Fruit fly (Drosophila melanogaster) whole organism, embryonic: ENCODE results near the gene CG14903.

ENCODE experiments used
- Adf1 ChIP-seq: fragments of 200-800 bp; sonication (Bioruptor generic); IDR thresholded peaks from 2 replicates; pipeline ENCODE4 v1.3.6; 2022; ENCODE audit warnings: missing biosample characterization, missing genetic modification characterization
- Antp ChIP-seq: fragments of 200-800 bp; sonication (Bioruptor generic); optimal IDR thresholded peaks from 3 replicates; lab custom pipeline; 2016; ENCODE audit warnings: missing biosample characterization, missing genetic modification characterization
- Blimp-1 ChIP-seq: fragments of 200-800 bp; sonication (Bioruptor generic); optimal IDR thresholded peaks from 3 replicates; lab custom pipeline; 2018; ENCODE audit warnings: missing biosample characterization, missing genetic modification characterization, mild to moderate bottlenecking, moderate library complexity, missing genetic modification reagents
- Bteb2 ChIP-seq: fragments of 200-800 bp; sonication (Bioruptor generic); optimal IDR thresholded peaks from 2 replicates; lab custom pipeline; 2016; ENCODE audit warnings: missing biosample characterization, missing genetic modification characterization
- CG12104 ChIP-seq: fragments of 200-800 bp; sonication (Bioruptor generic); optimal IDR thresholded peaks from 3 replicates; lab custom pipeline; 2016; ENCODE audit warnings: missing biosample characterization, missing genetic modification characterization
- CG15479 ChIP-seq: fragments of 200-800 bp; sonication (Bioruptor generic); optimal IDR thresholded peaks from 3 replicates; lab custom pipeline; 2019; ENCODE audit warnings: missing biosample characterization, mild to moderate bottlenecking, missing genetic modification characterization, moderate library complexity
- CG17802 ChIP-seq: fragments of 200-800 bp; sonication (Bioruptor generic); optimal IDR thresholded peaks from 2 replicates; lab custom pipeline; 2018; ENCODE audit warnings: missing biosample characterization, mild to moderate bottlenecking, missing genetic modification characterization, moderate library complexity
- CG18599 ChIP-seq: fragments of 200-800 bp; sonication (Bioruptor generic); optimal IDR thresholded peaks from 3 replicates; lab custom pipeline; 2017; ENCODE audit warnings: missing biosample characterization, missing genetic modification characterization, mild to moderate bottlenecking, moderate library complexity, missing genetic modification reagents
- CG3726 ChIP-seq: fragments of 200-800 bp; sonication (Bioruptor generic); IDR thresholded peaks from 3 replicates; pipeline ENCODE4, ENCODE4 v1.3.6; 2022; ENCODE audit warnings: missing biosample characterization, missing genetic modification characterization
- CG6175 ChIP-seq: fragments of 200-800 bp; sonication (Bioruptor generic); IDR thresholded peaks from 3 replicates; pipeline ENCODE4 v1.3.6; 2022; ENCODE audit warnings: missing biosample characterization, missing genetic modification characterization
- CG7357 ChIP-seq: fragments of 200-800 bp; sonication (Bioruptor generic); IDR thresholded peaks from 3 replicates; pipeline ENCODE4 v1.3.6; 2022; ENCODE audit warnings: missing biosample characterization, missing genetic modification characterization
- CG8478 ChIP-seq: fragments of >200 bp; optimal IDR thresholded peaks from 2 replicates; lab custom pipeline; 2018
- CG8944 ChIP-seq: fragments of 200-800 bp; sonication (Bioruptor generic); optimal IDR thresholded peaks from 3 replicates; lab custom pipeline; 2016; ENCODE audit warnings: missing biosample characterization, missing genetic modification characterization
- Deaf1 ChIP-seq: fragments of 200-800 bp; optimal IDR thresholded peaks from 3 replicates; lab custom pipeline; 2019; ENCODE audit warnings: missing biosample characterization, mild to moderate bottlenecking, missing genetic modification characterization, moderate library complexity
- Dll ChIP-seq: fragments of 200-800 bp; sonication (Bioruptor generic); IDR thresholded peaks from 4 replicates; pipeline ENCODE4 v1.3.6; 2022; ENCODE audit warnings: missing biosample characterization, missing genetic modification characterization; ENCODE audit not compliant: partially characterized antibody
- Ets65A ChIP-seq: fragments of 200-800 bp; sonication (Bioruptor generic); peaks from one replicate; lab custom pipeline; 2016; ENCODE audit warnings: missing biosample characterization, missing genetic modification characterization
- HLH3B ChIP-seq: fragments of 200-800 bp; sonication (Bioruptor generic); IDR thresholded peaks from 2 replicates; pipeline ENCODE4 v1.3.6; 2022; ENCODE audit warnings: missing biosample characterization, missing genetic modification characterization
- Hr39 ChIP-seq: fragments of >200 bp; optimal IDR thresholded peaks from 2 replicates; lab custom pipeline; 2017
- Max ChIP-seq: fragments of 200-800 bp; sonication (Bioruptor generic); optimal IDR thresholded peaks from 2 replicates; lab custom pipeline; 2016; ENCODE audit warnings: missing biosample characterization, mild to moderate bottlenecking, missing genetic modification characterization
- Nf-YC ChIP-seq: fragments of 200-800 bp; optimal IDR thresholded peaks from 3 replicates; lab custom pipeline; 2019; ENCODE audit warnings: missing biosample characterization, mild to moderate bottlenecking, missing genetic modification characterization, moderate library complexity
- Ravus ChIP-seq: fragments of 200-800 bp; sonication (Bioruptor generic); IDR thresholded peaks from 2 replicates; pipeline ENCODE4 v1.3.6; 2022; ENCODE audit warnings: missing biosample characterization, missing genetic modification characterization
- Six4 ChIP-seq: fragments of 200-800 bp; sonication (Bioruptor generic); optimal IDR thresholded peaks from 2 replicates; lab custom pipeline; 2016; ENCODE audit warnings: missing biosample characterization, missing genetic modification characterization
- cg ChIP-seq: fragments of 200-800 bp; sonication (Bioruptor generic); optimal IDR thresholded peaks from 3 replicates; lab custom pipeline; 2019; ENCODE audit warnings: missing biosample characterization, mild to moderate bottlenecking, missing genetic modification characterization, moderate library complexity
- ci ChIP-seq: fragments of 200-800 bp; sonication (Bioruptor generic); IDR thresholded peaks from 3 replicates; pipeline ENCODE4 v1.3.6; 2022; ENCODE audit warnings: missing biosample characterization, missing genetic modification characterization
- crol ChIP-seq: fragments of 200-800 bp; sonication (Bioruptor generic); IDR thresholded peaks from 2 replicates; pipeline ENCODE4 v1.3.6; 2022; ENCODE audit warnings: missing biosample characterization, missing genetic modification characterization
- fd102C ChIP-seq: fragments of 200-800 bp; sonication (Bioruptor generic); optimal IDR thresholded peaks from 2 replicates; lab custom pipeline; 2018; ENCODE audit warnings: missing biosample characterization, mild to moderate bottlenecking, missing genetic modification characterization, moderate library complexity
- ftz-f1 ChIP-seq: fragments of 200-800 bp; sonication (Bioruptor generic); optimal IDR thresholded peaks from 2 replicates; lab custom pipeline; 2016; ENCODE audit warnings: missing biosample characterization, missing genetic modification characterization
- inv ChIP-seq: fragments of 200-800 bp; sonication (Bioruptor generic); IDR thresholded peaks from 2 replicates; pipeline ENCODE4 v1.3.6; 2022; ENCODE audit warnings: missing biosample characterization, missing genetic modification characterization; ENCODE audit not compliant: partially characterized antibody
- pan ChIP-seq, 4 experiments: fragments of >200 bp in 3 of 4; fragments of 200-800 bp in 1 of 4; sonication (Bioruptor generic) in 1 of 4; optimal IDR thresholded peaks in 3 of 4; IDR thresholded peaks in 1 of 4; 2 replicates each; pipeline versions ENCODE4 v1.3.6 to Lab custom; 2017 to 2022; ENCODE audit warnings: missing biosample characterization in 2 of 4, missing genetic modification characterization in 2 of 4, mixed read lengths in 1 of 4
- rib ChIP-seq: fragments of 200-800 bp; sonication (Bioruptor generic); IDR thresholded peaks from 2 replicates; pipeline ENCODE4 v1.3.6; 2022; ENCODE audit warnings: missing biosample characterization, missing genetic modification characterization
- run ChIP-seq: fragments of 200-800 bp; sonication (Bioruptor generic); optimal IDR thresholded peaks from 3 replicates; lab custom pipeline; 2018; ENCODE audit warnings: missing biosample characterization, mild to moderate bottlenecking, missing genetic modification characterization
- sc ChIP-seq, 3 experiments: fragments of >200 bp in 2 of 3; fragments of 200-800 bp in 1 of 3; sonication (Bioruptor generic) in 1 of 3; optimal IDR thresholded peaks; 2 replicates in 2 of 3; 3 replicates in 1 of 3; lab custom pipeline; 2017; ENCODE audit warnings: mild to moderate bottlenecking in 1 of 3, missing biosample characterization in 1 of 3, missing genetic modification characterization in 1 of 3, missing genetic modification reagents in 1 of 3
- sens ChIP-seq: fragments of 200-800 bp; sonication (Bioruptor generic); peaks from one replicate; lab custom pipeline; 2016; ENCODE audit warnings: missing biosample characterization, missing genetic modification characterization
- so ChIP-seq: fragments of 200-800 bp; sonication (Bioruptor generic); IDR thresholded peaks from 3 replicates; pipeline ENCODE4 v1.3.6; 2022; ENCODE audit warnings: missing biosample characterization, missing genetic modification characterization
- sr ChIP-seq: fragments of 200-800 bp; sonication (Bioruptor generic); IDR thresholded peaks from 3 replicates; pipeline ENCODE4 v1.3.6; 2022; ENCODE audit warnings: missing biosample characterization, missing genetic modification characterization
- zfh1 ChIP-seq: fragments of 200-800 bp; sonication (Bioruptor generic); IDR thresholded peaks from 3 replicates; pipeline ENCODE4 v1.3.6; 2022; ENCODE audit warnings: missing biosample characterization, missing genetic modification characterization

CG14903 gene

dm6 chr3R:16594056-16594858 lies 20.7 kb upstream of the CG14903 start, which contains the start of gene CG14892 (continued):
- TF ChIP-seq crol (GFP tag; lab: Robert Waterston, UW) (peak; percentile 23; the same call in 1 of the 2 replicates), CG8944 (no peak), HLH3B (no peak), ci (GFP tag; lab: Robert Waterston, UW) (no peak), ftz-f1 (GFP tag; lab: Kevin White, UChicago) (no peak), inv (GFP tag; lab: Robert Waterston, UW) (no peak), Dll (GFP tag; lab: Robert Waterston, UW) (no peak), so (GFP tag; lab: Robert Waterston, UW) (no peak), CG15479 (GFP tag; lab: Kevin White, UChicago) (no peak), Max (no peak), CG7357 (GFP tag; lab: Robert Waterston, UW) (no peak), sr (0 out of 3 replicates have a peak, but pooled peaks have one; percentile 28), CG3726 (GFP tag; lab: Robert Waterston, UW) (no peak), Adf1 (GFP tag; lab: Robert Waterston, UW) (no peak), pan (optimal IDR thresholded peaks at IDR 0.05; lab: Kevin White, UChicago) (no peak), pan (GFP tag; optimal IDR thresholded peaks at IDR 0.05 in 1 of 2, IDR thresholded peaks at IDR 0.05 in 1 of 2) (peak in 1 of 2 experiments; percentile 22), rib (GFP tag; lab: Robert Waterston, UW) (no peak), Six4 (GFP tag; lab: Kevin White, UChicago) (no peak), Antp (GFP tag; lab: Kevin White, UChicago) (no peak), Ravus (GFP tag; lab: Robert Waterston, UW) (no peak), run (no peak), CG12104 (GFP tag; lab: Kevin White, UChicago) (no peak)

DNA sequence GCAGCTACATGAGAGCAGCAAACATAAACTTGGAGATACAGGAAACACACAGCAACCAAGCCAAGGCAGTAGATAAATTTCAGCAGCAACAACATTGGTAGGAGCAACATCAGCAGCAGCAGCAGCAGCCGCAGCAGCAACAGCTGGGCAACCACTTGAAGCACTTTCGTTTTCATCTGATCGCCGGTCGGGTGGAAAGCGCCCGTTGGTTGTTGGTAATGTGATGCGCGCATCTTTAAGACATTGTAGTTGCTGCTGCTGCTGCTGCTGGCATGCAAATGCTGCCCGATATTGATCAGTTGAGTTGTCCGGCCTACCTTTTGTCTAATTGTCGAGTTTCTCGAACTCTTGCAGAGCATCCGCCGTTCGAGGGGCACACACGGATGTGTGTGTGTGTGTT lies 17.9 kb upstream of the CG14903 start:
- TF ChIP-seq sens (GFP tag; lab: Kevin White, UChicago) = no peak
- peak; percentile 80 for TF ChIP-seq Blimp-1
- TF ChIP-seq Bteb2 (GFP tag; lab: Kevin White, UChicago) = no peak
- no peak for TF ChIP-seq Hr39 (lab: Kevin White, UChicago)

- TF ChIP-seq CG8478 = peak; percentile 62
- no peak for TF ChIP-seq CG18599 (GFP tag; lab: Kevin White, UChicago)
- peak; percentile 64 for TF ChIP-seq Deaf1 (tag; lab: Kevin White, UChicago)
- no peak for TF ChIP-seq CG17802 (tag; lab: Kevin White, UChicago)
- no peak for TF ChIP-seq sc (optimal IDR thresholded peaks at IDR 0.05; lab: Kevin White, UChicago)
- TF ChIP-seq sc (GFP tag; optimal IDR thresholded peaks at IDR 0.05; lab: Kevin White, UChicago) = no peak
- TF ChIP-seq Ets65A (GFP tag; lab: Kevin White, UChicago) = peak; percentile 56
- no peak for TF ChIP-seq CG6175
- no peak for TF ChIP-seq Nf-YC (tag; lab: Kevin White, UChicago)
- no peak for TF ChIP-seq zfh1 (GFP tag; lab: Robert Waterston, UW)
- peak; percentile 62 for TF ChIP-seq cg
- TF ChIP-seq Adf1 (GFP tag; lab: Robert Waterston, UW) = peak; percentile 57; the same call in 1 of the 2 replicates
- no peak for TF ChIP-seq fd102C (GFP tag; lab: Kevin White, UChicago)
Measured at dm6 chr3R:16583605-16584004, 10.1 kb upstream of the CG14903 start, which contains the start of gene Scp2. Gene Scp2 (minus strand): TSS chr3R:16583663.
